Worm (Caenorhabditis elegans): ENCODE results near the gene C10A4.1.

DNA sequence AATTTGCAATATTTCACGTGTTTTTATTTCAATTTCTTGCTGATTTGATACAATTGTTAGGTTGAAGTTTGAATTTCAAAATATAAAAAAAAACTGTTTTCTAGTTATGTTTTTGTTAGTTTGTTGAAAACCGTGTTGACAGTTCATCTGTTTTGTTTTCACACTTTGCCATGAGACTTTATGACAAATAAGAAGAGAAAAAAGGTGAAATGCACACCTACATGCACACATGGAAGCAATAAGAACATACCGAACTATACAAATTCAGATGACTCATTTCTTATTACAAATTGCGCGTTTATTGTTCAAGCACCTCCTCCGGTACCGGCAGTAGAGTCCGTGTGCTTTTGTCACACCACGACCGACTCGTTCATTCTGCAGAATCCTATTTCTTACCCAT lies 4.4 kb downstream of the C10A4.1 start, which contains the start of gene C10A4.9:
- no peak for TF ChIP-seq hlh-15 (tag; optimal IDR thresholded peaks at IDR 0.05)
- TF ChIP-seq ceh-48 (tag; optimal IDR thresholded peaks at IDR 0.05) = no peak
- TF ChIP-seq pha-4 (tag; optimal IDR thresholded peaks at IDR 0.05) = no peak
- TF ChIP-seq npax-4 (tag; optimal IDR thresholded peaks at IDR 0.05) = no peak
- TF ChIP-seq nfya-1 (tag; optimal IDR thresholded peaks at IDR 0.05) = no peak
- TF ChIP-seq ztf-16 (tag; optimal IDR thresholded peaks at IDR 0.05) = no peak
- TF ChIP-seq zip-5 (tag; optimal IDR thresholded peaks at IDR 0.05) = no peak

All from whole organism, late embryonic.